Worm (Caenorhabditis elegans): ENCODE measurements around the gene R04F11.5.

The R04F11.5 gene

DNA sequence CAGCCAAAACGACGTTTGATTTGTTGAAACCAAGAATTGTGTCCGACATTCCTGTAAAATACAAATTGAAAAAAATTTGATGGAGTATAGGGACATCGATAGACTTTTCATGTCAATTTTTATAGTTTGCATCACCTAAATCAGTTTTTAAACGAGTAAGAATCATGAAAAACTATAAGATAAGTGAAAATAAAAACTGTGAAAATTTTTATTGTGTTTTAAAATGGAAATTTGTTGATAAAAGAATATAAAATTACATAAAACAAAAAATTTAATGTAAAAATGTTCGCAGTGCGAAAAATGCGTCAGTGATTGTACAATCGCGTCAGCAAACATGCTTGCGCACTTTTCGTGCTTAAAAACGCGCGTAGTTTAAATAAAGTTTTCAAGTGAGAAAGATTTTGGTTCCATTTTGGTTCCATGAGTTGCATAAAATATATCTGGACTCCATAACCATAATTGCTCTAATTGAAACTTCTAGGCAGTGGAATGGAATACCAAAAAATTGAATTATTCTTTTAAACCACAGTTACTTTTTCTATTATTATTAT is 25.7 kb upstream of the R04F11.5 start, which contains the start of gene tomm-20 (continued):
- peak; percentile 98 to 99 (median 99) for TF ChIP-seq dpl-1 (GFP tag; optimal IDR thresholded peaks at IDR 0.05)
- TF ChIP-seq nhr-19 (GFP tag; conservative IDR thresholded peaks at IDR 0.05): peak; percentile 96
- peak; percentile 44 for TF ChIP-seq efl-3 (GFP tag; optimal IDR thresholded peaks at IDR 0.05)
- TF ChIP-seq mab-9 (GFP tag; IDR thresholded peaks at IDR 0.05): peak; percentile 89
- TF ChIP-seq dsc-1 (tag; optimal IDR thresholded peaks at IDR 0.05): peak; percentile 95
- TF ChIP-seq grh-1 (GFP tag; IDR thresholded peaks at IDR 0.05): peak; percentile 93
- peak; percentile 91 for TF ChIP-seq egl-13 (tag; optimal IDR thresholded peaks at IDR 0.05)
- no peak for TF ChIP-seq pqm-1 (tag; optimal IDR thresholded peaks at IDR 0.05)
- TF ChIP-seq F16B12.6 (tag; optimal IDR thresholded peaks at IDR 0.05): peak; percentile 52
- TF ChIP-seq mdl-1 (tag; optimal IDR thresholded peaks at IDR 0.05): peak in 1 of 2 experiments; percentile 78

DNA sequence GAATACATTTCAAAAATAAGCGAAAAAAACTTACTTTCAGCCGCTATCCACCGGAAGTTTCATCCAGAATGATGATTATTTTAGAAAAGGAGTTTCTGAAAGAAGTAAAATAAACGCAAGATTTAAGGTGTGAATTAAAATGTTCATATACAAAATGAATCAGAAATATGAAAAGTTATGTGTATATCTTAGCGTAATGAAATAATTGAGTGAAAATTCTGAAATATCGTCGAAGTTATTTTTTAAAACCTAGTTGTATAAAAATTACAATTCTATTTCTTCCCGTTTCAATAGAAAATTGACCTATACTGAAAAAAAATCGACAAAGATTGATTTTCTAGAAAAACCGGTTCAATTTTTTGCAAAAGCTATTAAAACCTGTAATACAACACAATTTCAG is 20.1 kb upstream of the R04F11.5 start, which contains the start of gene twk-13:
twk-13 (minus strand) TSS at position 101 of the 400 bp plus-strand sequence.
- TF ChIP-seq mep-1 (tag; optimal IDR thresholded peaks at IDR 0.05): no peak
- TF ChIP-seq unc-130 (tag; optimal IDR thresholded peaks at IDR 0.05): no peak
- TF ChIP-seq elt-3 (tag; optimal IDR thresholded peaks at IDR 0.05): no peak
- no peak for TF ChIP-seq hlh-17 (GFP tag; optimal IDR thresholded peaks at IDR 0.05; ENCODE audit: borderline replicate concordance)
- TF ChIP-seq ceh-82 (tag; optimal IDR thresholded peaks at IDR 0.05): no peak
- no peak for TF ChIP-seq efl-1 (optimal IDR thresholded peaks at IDR 0.05)
- TF ChIP-seq efl-1 (GFP tag; optimal IDR thresholded peaks at IDR 0.05 in 1 of 2): no peak

DNA sequence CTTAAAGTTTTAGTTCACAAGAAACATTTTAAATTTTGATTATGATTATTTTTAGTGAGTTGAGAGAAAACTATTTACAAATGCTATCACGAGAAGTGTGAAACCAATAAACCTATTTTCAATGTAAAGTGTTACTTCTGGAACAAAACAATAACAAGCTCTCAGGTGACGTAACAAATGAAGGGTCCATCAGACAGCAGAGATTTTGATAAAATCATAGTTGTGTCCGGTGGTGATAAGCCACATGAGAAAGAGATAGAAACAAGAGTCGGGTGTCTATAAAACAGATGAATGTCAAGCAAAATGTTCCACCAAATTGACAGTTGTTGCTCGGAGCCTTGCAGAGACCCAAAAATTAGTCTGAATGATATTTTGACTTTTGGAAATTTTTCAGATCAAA is 16.6 kb upstream of the R04F11.5 start:
- TF ChIP-seq nhr-19 (GFP tag; conservative IDR thresholded peaks at IDR 0.05) (0 out of 2 replicates have a peak, but pooled peaks have one; percentile 13), lsy-2 (tag; optimal IDR thresholded peaks at IDR 0.05) (peak in 1 of 2 experiments; percentile 23), nhr-71 (tag; optimal IDR thresholded peaks at IDR 0.05) (peak; percentile 57), lin-14 (GFP tag; optimal IDR thresholded peaks at IDR 0.05) (peak; percentile 62), F16B12.6 (tag; optimal IDR thresholded peaks at IDR 0.05) (no peak), aha-1 (tag; optimal IDR thresholded peaks at IDR 0.05) (no peak), unc-130 (tag; optimal IDR thresholded peaks at IDR 0.05) (peak; percentile 2), fkh-8 (tag; optimal IDR thresholded peaks at IDR 0.05) (no peak), rnt-1 (tag; optimal IDR thresholded peaks at IDR 0.05) (peak; percentile 61)

DNA sequence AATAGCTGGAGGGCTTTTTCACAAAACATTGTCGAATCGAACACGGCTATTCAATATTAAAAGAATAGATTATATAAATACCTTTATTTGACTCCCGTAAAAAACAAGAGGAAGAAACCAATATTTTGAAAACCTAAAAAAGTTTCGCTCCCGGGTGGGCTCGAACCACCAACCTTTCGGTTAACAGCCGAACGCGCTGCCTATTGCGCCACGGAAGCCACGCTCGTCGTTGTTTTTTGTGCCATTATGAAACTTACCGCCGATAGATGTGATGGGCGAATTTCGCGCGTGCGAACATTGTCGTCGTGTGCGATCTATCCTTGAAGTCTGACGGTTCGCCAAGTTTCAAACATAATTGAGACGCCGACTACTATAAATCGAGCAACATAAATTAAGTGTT is 14.0 kb upstream of the R04F11.5 start:
- TF ChIP-seq ceh-82 (tag; optimal IDR thresholded peaks at IDR 0.05) (peak in 1 of 3 experiments; percentile 30), lin-35 (GFP tag; optimal IDR thresholded peaks at IDR 0.05) (peak; percentile 30 to 45), mdl-1 (tag; optimal IDR thresholded peaks at IDR 0.05) (peak in 1 of 2 experiments; percentile 42), nhr-47 (tag; optimal IDR thresholded peaks at IDR 0.05) (peak; percentile 33), grh-1 (GFP tag; IDR thresholded peaks at IDR 0.05) (no peak), rnt-1 (tag; optimal IDR thresholded peaks at IDR 0.05) (peak; percentile 50), nhr-19 (GFP tag; conservative IDR thresholded peaks at IDR 0.05) (peak; percentile 38; the same call in 1 of the 2 replicates), nhr-85 (tag) (peak; percentile 71), nhr-90 (tag; optimal IDR thresholded peaks at IDR 0.05; ENCODE audit: poor library complexity) (peak; percentile 29), tbx-2 (tag; optimal IDR thresholded peaks at IDR 0.05) (no peak), C04F5.9 (tag; optimal IDR thresholded peaks at IDR 0.05) (no peak), C16A3.4 (tag; optimal IDR thresholded peaks at IDR 0.05) (peak; percentile 8), efl-1 (optimal IDR thresholded peaks at IDR 0.05) (peak in 1 of 2 experiments; percentile 43), efl-1 (GFP tag; optimal IDR thresholded peaks at IDR 0.05 in 1 of 2) (peak; percentile 29 to 94), lsy-2 (tag; optimal IDR thresholded peaks at IDR 0.05) (peak; percentile 29 to 51), nhr-11 (tag; optimal IDR thresholded peaks at IDR 0.05) (no peak), unc-130 (tag; optimal IDR thresholded peaks at IDR 0.05) (no peak), dpl-1 (GFP tag; optimal IDR thresholded peaks at IDR 0.05) (peak in 2 of 3 experiments; percentile 22 to 32), lin-14 (GFP tag; optimal IDR thresholded peaks at IDR 0.05) (peak; percentile 20), nhr-20 (tag; optimal IDR thresholded peaks at IDR 0.05) (peak; percentile 10), nhr-71 (tag; optimal IDR thresholded peaks at IDR 0.05) (peak; percentile 55), snu-23 (GFP tag; optimal IDR thresholded peaks at IDR 0.05) (peak; percentile 54)
